Worm (Caenorhabditis elegans) whole organism, mixed stage, embryonic: ENCODE results near the gene ZK856.18.

ENCODE experiments used
- blmp-1 ChIP-seq: fragments of 150-350 bp; optimal IDR thresholded peaks from 2 replicates; lab custom pipeline; 2014; ENCODE audit warnings: missing biosample characterization, missing genetic modification characterization
- ceh-39 ChIP-seq: fragments of 150-350 bp; optimal IDR thresholded peaks from 2 replicates; lab custom pipeline; 2014; ENCODE audit warnings: missing biosample characterization, missing genetic modification characterization
- ces-1 ChIP-seq: fragments of 150-350 bp; optimal IDR thresholded peaks from 2 replicates; lab custom pipeline; 2014; ENCODE audit warnings: missing biosample characterization, missing genetic modification reagents, missing genetic modification characterization
- cnd-1 ChIP-seq: fragments of 200-800 bp; sonication (Bioruptor generic); optimal IDR thresholded peaks from 2 replicates; lab custom pipeline; 2018; ENCODE audit warnings: mild to moderate bottlenecking, missing genetic modification characterization, missing compliant biosample characterization
- flh-1 ChIP-seq: fragments of 200-800 bp; sonication (Bioruptor generic); optimal IDR thresholded peaks from 2 replicates; lab custom pipeline; 2018; ENCODE audit warnings: mild to moderate bottlenecking, missing genetic modification characterization, moderate library complexity, missing compliant biosample characterization
- nhr-28 ChIP-seq: fragments of 150-350 bp; optimal IDR thresholded peaks from 2 replicates; lab custom pipeline; 2014; ENCODE audit warnings: missing biosample characterization, missing genetic modification characterization
- pha-4 ChIP-seq: fragments of 150-350 bp; optimal IDR thresholded peaks from 2 replicates; lab custom pipeline; 2018; ENCODE audit warnings: missing biosample characterization, missing genetic modification reagents, missing genetic modification characterization
- unc-39 ChIP-seq: fragments of 150-350 bp; optimal IDR thresholded peaks from 2 replicates; lab custom pipeline; 2014; ENCODE audit warnings: missing biosample characterization, missing genetic modification characterization
- unc-62 ChIP-seq: fragments of 150-350 bp; optimal IDR thresholded peaks from 2 replicates; lab custom pipeline; 2014; ENCODE audit warnings: missing biosample characterization, missing genetic modification reagents, missing genetic modification characterization
- ztf-11 ChIP-seq: fragments of 150-350 bp; optimal IDR thresholded peaks from 2 replicates; lab custom pipeline; 2014; ENCODE audit warnings: missing biosample characterization, missing genetic modification characterization

DNA sequence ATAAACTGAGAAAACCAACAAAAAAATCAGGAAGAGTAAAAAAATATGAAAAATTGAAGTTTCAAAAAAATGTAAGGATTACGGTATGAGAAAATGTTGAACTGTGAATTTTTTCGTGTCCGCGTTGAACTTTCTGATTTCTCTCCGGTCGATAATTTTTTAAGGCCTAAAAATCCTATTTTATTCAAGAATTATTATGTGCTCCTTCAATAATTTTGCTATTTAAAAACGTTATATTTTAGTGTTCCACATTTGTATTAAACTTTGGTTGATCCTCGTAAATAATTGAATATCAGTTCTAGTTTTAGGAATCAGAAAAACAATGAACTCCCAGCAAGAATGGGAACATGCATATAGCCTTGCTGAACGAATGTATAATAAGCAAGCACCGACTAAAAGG lies 26.8 kb upstream of the ZK856.18 start, which contains the start of gene hpo-40:
- TF ChIP-seq pha-4 (tag; lab: Kevin White, UChicago) (no peak), unc-39 (tag; lab: Kevin White, UChicago) (no peak), ceh-39 (no peak), flh-1 (GFP tag; lab: Kevin White, UChicago) (no peak), unc-62 (GFP tag; lab: Kevin White, UChicago) (no peak), ztf-11 (tag; lab: Kevin White, UChicago) (no peak), cnd-1 (tag; lab: Kevin White, UChicago) (no peak), blmp-1 (tag; lab: Kevin White, UChicago) (no peak), nhr-28 (tag; lab: Kevin White, UChicago) (no peak), ces-1 (GFP tag; lab: Kevin White, UChicago) (no peak)
